Worm (Caenorhabditis elegans): ENCODE data around the gene F44G3.7.

- TF ChIP-seq lin-54 (GFP tag; optimal IDR thresholded peaks at IDR 0.05) (no peak), unc-62 (GFP tag; optimal IDR thresholded peaks at IDR 0.05) (no peak)
Observed at ce11 chrV:16099441-16099840, 37.5 kb downstream of the F44G3.7 start, which contains the start of gene str-7.
